Fruit fly (Drosophila melanogaster) whole organism, embryonic: Measurements from ENCODE around the gene Lsd-1.

Experiments used
- ATbp ChIP-seq: fragments of 200-800 bp; sonication (Bioruptor generic); optimal IDR thresholded peaks from 2 replicates; lab custom pipeline; 2017; ENCODE audit warnings: missing biosample characterization, mild to moderate bottlenecking, missing genetic modification characterization, missing genetic modification reagents
- CG10462 ChIP-seq: fragments of 200-800 bp; sonication (Bioruptor generic); optimal IDR thresholded peaks from 2 replicates; lab custom pipeline; 2016; ENCODE audit warnings: missing biosample characterization, missing genetic modification characterization
- CG10565 ChIP-seq: fragments of 200-800 bp; sonication (Bioruptor generic); optimal IDR thresholded peaks from 3 replicates; lab custom pipeline; 2016; ENCODE audit warnings: missing biosample characterization, mild to moderate bottlenecking, missing genetic modification characterization
- CG11398 ChIP-seq: fragments of 200-800 bp; sonication (Bioruptor generic); optimal IDR thresholded peaks from 2 replicates; lab custom pipeline; 2016; ENCODE audit warnings: missing biosample characterization, missing genetic modification characterization
- CG15479 ChIP-seq: fragments of 200-800 bp; sonication (Bioruptor generic); optimal IDR thresholded peaks from 3 replicates; lab custom pipeline; 2019; ENCODE audit warnings: missing biosample characterization, mild to moderate bottlenecking, missing genetic modification characterization, moderate library complexity
- CG16813 ChIP-seq: fragments of 200-800 bp; sonication (Bioruptor generic); IDR thresholded peaks from 3 replicates; pipeline ENCODE4 v1.3.6; 2022; ENCODE audit warnings: missing biosample characterization, missing genetic modification characterization; ENCODE audit not compliant: partially characterized antibody
- CG17186 ChIP-seq: fragments of 200-800 bp; sonication (Bioruptor generic); optimal IDR thresholded peaks from 3 replicates; lab custom pipeline; 2017; ENCODE audit warnings: missing biosample characterization, missing genetic modification reagents, missing genetic modification characterization
- CG17612 ChIP-seq: fragments of 200-800 bp; sonication (Bioruptor generic); IDR thresholded peaks from 2 replicates; pipeline ENCODE4 v1.3.6; 2022; ENCODE audit warnings: missing biosample characterization, missing genetic modification characterization
- CG18599 ChIP-seq: fragments of 200-800 bp; sonication (Bioruptor generic); optimal IDR thresholded peaks from 3 replicates; lab custom pipeline; 2017; ENCODE audit warnings: missing biosample characterization, missing genetic modification characterization, mild to moderate bottlenecking, moderate library complexity, missing genetic modification reagents
- CG2116 ChIP-seq: fragments of 200-800 bp; sonication (Bioruptor generic); optimal IDR thresholded peaks from 3 replicates; lab custom pipeline; 2018; ENCODE audit warnings: missing biosample characterization, mild to moderate bottlenecking, missing genetic modification characterization
- CG4328 ChIP-seq: fragments of 200-800 bp; sonication (Bioruptor generic); optimal IDR thresholded peaks from 3 replicates; lab custom pipeline; 2017; ENCODE audit warnings: missing biosample characterization, missing genetic modification reagents, missing genetic modification characterization
- CG6272 ChIP-seq: fragments of 200-800 bp; sonication (Bioruptor generic); IDR thresholded peaks from 2 replicates; pipeline ENCODE4 v1.3.6; 2022; ENCODE audit warnings: missing biosample characterization, missing genetic modification characterization
- CG7786 ChIP-seq: fragments of 200-800 bp; sonication (Bioruptor generic); optimal IDR thresholded peaks from 2 replicates; lab custom pipeline; 2016; ENCODE audit warnings: missing biosample characterization, missing genetic modification characterization
- CG7963 ChIP-seq: fragments of 200-800 bp; sonication (Bioruptor generic); IDR thresholded peaks from 3 replicates; pipeline ENCODE4 v1.3.6; 2022; ENCODE audit warnings: missing biosample characterization, missing genetic modification characterization; ENCODE audit not compliant: partially characterized antibody
- CG8281 ChIP-seq: fragments of 200-800 bp; sonication (Bioruptor generic); optimal IDR thresholded peaks from 2 replicates; lab custom pipeline; 2018; ENCODE audit warnings: missing biosample characterization, mild to moderate bottlenecking, missing genetic modification characterization, moderate library complexity
- CG8388 ChIP-seq: fragments of 200-800 bp; sonication (Bioruptor generic); optimal IDR thresholded peaks from 2 replicates; lab custom pipeline; 2019; ENCODE audit warnings: missing biosample characterization, mild to moderate bottlenecking, missing genetic modification characterization, moderate library complexity
- CG8765 ChIP-seq: fragments of 200-800 bp; sonication (Bioruptor generic); IDR thresholded peaks from 2 replicates; pipeline ENCODE4 v1.3.6; 2022; ENCODE audit warnings: missing biosample characterization, missing genetic modification characterization
- CG9609 ChIP-seq: fragments of 200-800 bp; sonication (Bioruptor generic); optimal IDR thresholded peaks from 3 replicates; lab custom pipeline; 2016; ENCODE audit warnings: missing biosample characterization, missing genetic modification characterization
- Chrac-16 ChIP-seq: fragments of 200-800 bp; sonication (Bioruptor generic); optimal IDR thresholded peaks from 3 replicates; lab custom pipeline; 2016; ENCODE audit warnings: missing biosample characterization, missing genetic modification characterization
- ERR ChIP-seq: fragments of 200-800 bp; sonication (Bioruptor generic); optimal IDR thresholded peaks from 2 replicates; lab custom pipeline; 2016; ENCODE audit warnings: missing biosample characterization, missing genetic modification characterization
- Eip74EF ChIP-seq, 2 experiments: fragments of 200-800 bp in 1 of 2; fragments of >200 bp in 1 of 2; sonication (Bioruptor generic) in 1 of 2; optimal IDR thresholded peaks; 2 replicates each; lab custom pipeline; 2017 to 2019; ENCODE audit warnings: missing biosample characterization in 2 of 2, missing genetic modification characterization in 2 of 2, mild to moderate bottlenecking in 1 of 2, moderate library complexity in 1 of 2
- Elba2 ChIP-seq: fragments of 200-800 bp; sonication (Bioruptor generic); optimal IDR thresholded peaks from 3 replicates; lab custom pipeline; 2016; ENCODE audit warnings: missing biosample characterization, missing genetic modification characterization
- Max ChIP-seq: fragments of 200-800 bp; sonication (Bioruptor generic); optimal IDR thresholded peaks from 2 replicates; lab custom pipeline; 2016; ENCODE audit warnings: missing biosample characterization, mild to moderate bottlenecking, missing genetic modification characterization
- Neu2 ChIP-seq: fragments of 200-800 bp; sonication (Bioruptor generic); optimal IDR thresholded peaks from 3 replicates; lab custom pipeline; 2016; ENCODE audit warnings: missing biosample characterization, missing genetic modification characterization, borderline replicate concordance
- NfI ChIP-seq: fragments of 200-800 bp; sonication (Bioruptor generic); optimal IDR thresholded peaks from 3 replicates; lab custom pipeline; 2018; ENCODE audit warnings: missing biosample characterization, mild to moderate bottlenecking, missing genetic modification characterization, moderate library complexity
- Optix ChIP-seq: fragments of 200-800 bp; sonication (Bioruptor generic); IDR thresholded peaks from 3 replicates; pipeline ENCODE4 v1.3.6; 2022; ENCODE audit warnings: missing biosample characterization, missing genetic modification characterization
- Six4 ChIP-seq: fragments of 200-800 bp; sonication (Bioruptor generic); optimal IDR thresholded peaks from 2 replicates; lab custom pipeline; 2016; ENCODE audit warnings: missing biosample characterization, missing genetic modification characterization
- TFAM ChIP-seq: fragments of 200-800 bp; sonication (Bioruptor generic); optimal IDR thresholded peaks from 2 replicates; lab custom pipeline; 2017; ENCODE audit warnings: missing biosample characterization, missing genetic modification characterization, inconsistent platforms
- Tbp ChIP-seq: fragments of >200 bp; optimal IDR thresholded peaks from 2 replicates; lab custom pipeline; 2018; ENCODE audit warnings: missing biosample characterization, missing genetic modification characterization
- Trl ChIP-seq, 3 experiments: fragments of >200 bp in 2 of 3; fragments of 200-800 bp in 1 of 3; sonication (Bioruptor generic) in 1 of 3; optimal IDR thresholded peaks; 2 replicates in 1 of 3; 3 replicates in 2 of 3; lab custom pipeline; 2016 to 2017; ENCODE audit warnings: missing biosample characterization in 1 of 3, missing genetic modification characterization in 1 of 3
- ash1 ChIP-seq: fragments of 200-800 bp; sonication (Bioruptor generic); optimal IDR thresholded peaks from 2 replicates; lab custom pipeline; 2018; ENCODE audit warnings: missing biosample characterization, mild to moderate bottlenecking, missing genetic modification characterization
- btn ChIP-seq: fragments of 200-800 bp; sonication (Bioruptor generic); optimal IDR thresholded peaks from 2 replicates; lab custom pipeline; 2016; ENCODE audit warnings: missing biosample characterization, missing genetic modification characterization
- dmrt99B ChIP-seq: fragments of 200-800 bp; sonication (Bioruptor generic); optimal IDR thresholded peaks from 2 replicates; lab custom pipeline; 2018; ENCODE audit warnings: missing biosample characterization, mild to moderate bottlenecking, missing genetic modification characterization, moderate library complexity
- gcm ChIP-seq: fragments of 200-800 bp; sonication (Bioruptor generic); optimal IDR thresholded peaks from 2 replicates; lab custom pipeline; 2019; ENCODE audit warnings: missing biosample characterization, mild to moderate bottlenecking, missing genetic modification characterization, moderate library complexity
- ind ChIP-seq: fragments of 200-800 bp; sonication (Bioruptor generic); optimal IDR thresholded peaks from 3 replicates; lab custom pipeline; 2016; ENCODE audit warnings: missing biosample characterization, missing genetic modification characterization
- klu ChIP-seq: fragments of 200-800 bp; sonication (Bioruptor generic); IDR thresholded peaks from 2 replicates; pipeline ENCODE4 v1.3.6; 2022; ENCODE audit warnings: missing biosample characterization, missing genetic modification characterization
- nom ChIP-seq: fragments of 200-800 bp; sonication (Bioruptor generic); optimal IDR thresholded peaks from 2 replicates; lab custom pipeline; 2017; ENCODE audit warnings: missing biosample characterization, missing genetic modification characterization, mild to moderate bottlenecking, moderate library complexity, missing genetic modification reagents
- pfk ChIP-seq: fragments of 200-800 bp; sonication (Bioruptor generic); optimal IDR thresholded peaks from 2 replicates; lab custom pipeline; 2018; ENCODE audit warnings: missing biosample characterization, mild to moderate bottlenecking, missing genetic modification characterization, moderate library complexity
- pum ChIP-seq: fragments of 200-800 bp; sonication (Bioruptor generic); optimal IDR thresholded peaks from 2 replicates; lab custom pipeline; 2016; ENCODE audit warnings: missing biosample characterization, missing genetic modification characterization
- pzg ChIP-seq: fragments of 200-800 bp; sonication (Bioruptor generic); optimal IDR thresholded peaks from 3 replicates; lab custom pipeline; 2018; ENCODE audit warnings: missing biosample characterization, mild to moderate bottlenecking, missing genetic modification characterization, moderate library complexity
- repo ChIP-seq: fragments of 200-800 bp; sonication (Bioruptor generic); optimal IDR thresholded peaks from 2 replicates; lab custom pipeline; 2016; ENCODE audit warnings: missing biosample characterization, missing genetic modification characterization
- rib ChIP-seq: fragments of 200-800 bp; sonication (Bioruptor generic); IDR thresholded peaks from 2 replicates; pipeline ENCODE4 v1.3.6; 2022; ENCODE audit warnings: missing biosample characterization, missing genetic modification characterization
- scrt ChIP-seq: fragments of 200-800 bp; sonication (Bioruptor generic); optimal IDR thresholded peaks from 2 replicates; lab custom pipeline; 2018; ENCODE audit warnings: missing biosample characterization, mild to moderate bottlenecking, missing genetic modification characterization, moderate library complexity
- stwl ChIP-seq: fragments of 200-800 bp; sonication (Bioruptor generic); optimal IDR thresholded peaks from 3 replicates; lab custom pipeline; 2018; ENCODE audit warnings: missing biosample characterization, mild to moderate bottlenecking, missing genetic modification characterization, moderate library complexity
- sug ChIP-seq: fragments of 200-800 bp; optimal IDR thresholded peaks from 2 replicates; lab custom pipeline; 2019; ENCODE audit warnings: missing biosample characterization, mild to moderate bottlenecking, missing genetic modification characterization, moderate library complexity
- tap ChIP-seq: fragments of 200-800 bp; optimal IDR thresholded peaks from 3 replicates; lab custom pipeline; 2019; ENCODE audit warnings: missing biosample characterization, mild to moderate bottlenecking, missing genetic modification characterization, moderate library complexity
- tgo ChIP-seq: fragments of 200-800 bp; sonication (Bioruptor generic); IDR thresholded peaks from 3 replicates; pipeline ENCODE4 v1.3.6; 2022; ENCODE audit warnings: missing biosample characterization, missing genetic modification characterization
- tin ChIP-seq: fragments of 200-800 bp; sonication (Bioruptor generic); optimal IDR thresholded peaks from 3 replicates; lab custom pipeline; 2016; ENCODE audit warnings: missing biosample characterization, missing genetic modification characterization
- tx ChIP-seq: fragments of 200-800 bp; sonication (Bioruptor generic); optimal IDR thresholded peaks from 2 replicates; lab custom pipeline; 2016; ENCODE audit warnings: missing biosample characterization, missing genetic modification characterization
- usp ChIP-seq: fragments of >200 bp; optimal IDR thresholded peaks from 2 replicates; lab custom pipeline; 2017; ENCODE audit warnings: missing biosample characterization, missing genetic modification characterization

The Lsd-1 gene

DNA sequence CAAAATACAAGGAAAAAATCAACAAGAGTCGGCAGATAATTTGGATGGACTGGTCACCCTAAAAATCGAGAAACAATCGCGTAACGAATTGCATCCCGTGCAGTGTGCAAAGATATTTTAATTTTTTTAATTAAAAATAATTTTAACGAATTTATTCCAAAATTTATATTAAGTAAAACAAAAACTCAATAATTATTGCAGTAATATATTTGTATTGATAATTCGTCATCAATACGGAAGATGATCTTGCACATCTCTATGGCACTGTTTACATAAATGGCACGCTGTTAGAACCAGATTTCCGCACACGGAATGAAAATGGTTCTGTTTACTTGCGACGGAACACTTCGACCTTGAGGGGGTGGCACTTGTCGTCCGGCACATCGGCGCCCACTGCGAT is 9.2 kb downstream of the Lsd-1 start, which contains the start of gene tst (continued):
- TF ChIP-seq Chrac-16 (GFP tag; lab: Kevin White, UChicago) (peak; percentile 87), Trl (optimal IDR thresholded peaks at IDR 0.05; lab: Kevin White, UChicago) (no peak), Trl (GFP tag; optimal IDR thresholded peaks at IDR 0.05; lab: Kevin White, UChicago) (peak; percentile 35), TFAM (GFP tag; lab: Kevin White, UChicago) (no peak), ind (GFP tag; lab: Kevin White, UChicago) (peak; percentile 94), CG4328 (GFP tag; lab: Kevin White, UChicago) (peak; percentile 41), CG10462 (GFP tag; lab: Kevin White, UChicago) (peak; percentile 61), CG7786 (peak; percentile 7), tgo (GFP tag; lab: Robert Waterston, UW) (peak; percentile 98), ATbp (GFP tag; lab: Kevin White, UChicago) (peak; percentile 85), Elba2 (GFP tag; lab: Kevin White, UChicago) (peak; percentile 18), repo (GFP tag; lab: Kevin White, UChicago) (no peak), nom (GFP tag; lab: Kevin White, UChicago) (peak; percentile 51), Max (GFP tag; lab: Kevin White, UChicago) (peak; percentile 82), btn (GFP tag; lab: Kevin White, UChicago) (no peak), CG7963 (GFP tag; lab: Robert Waterston, UW) (no peak), scrt (GFP tag; lab: Kevin White, UChicago) (peak; percentile 77), CG8765 (GFP tag; lab: Robert Waterston, UW) (peak; percentile 93), CG10565 (GFP tag; lab: Kevin White, UChicago) (peak; percentile 20), CG8281 (tag; lab: Kevin White, UChicago) (peak; percentile 68), pzg (GFP tag; lab: Kevin White, UChicago) (peak; percentile 21), Six4 (GFP tag; lab: Kevin White, UChicago) (peak; percentile 81), Tbp (GFP tag; lab: Kevin White, UChicago) (no peak), tin (peak; percentile 88), tap (peak; percentile 84), CG2116 (GFP tag; lab: Kevin White, UChicago) (peak; percentile 66), gcm (GFP tag; lab: Kevin White, UChicago) (peak; percentile 87), stwl (tag; lab: Kevin White, UChicago) (peak; percentile 86), ERR (GFP tag; lab: Kevin White, UChicago) (no peak), CG15479 (GFP tag; lab: Kevin White, UChicago) (no peak), Neu2 (GFP tag; lab: Kevin White, UChicago) (no peak), pum (GFP tag; lab: Kevin White, UChicago) (peak; percentile 53), tx (GFP tag; lab: Kevin White, UChicago) (peak; percentile 16), dmrt99B (tag; lab: Kevin White, UChicago) (peak; percentile 90), sug (tag; lab: Kevin White, UChicago) (peak; percentile 79), CG16813 (GFP tag; lab: Robert Waterston, UW) (no peak; the same call in 2 of the 3 replicates), CG18599 (GFP tag; lab: Kevin White, UChicago) (peak; percentile 90), Optix (GFP tag; lab: Robert Waterston, UW) (peak; percentile 93), NfI (GFP tag; lab: Kevin White, UChicago) (peak; percentile 91), CG8388 (peak; percentile 89), ash1 (GFP tag; lab: Kevin White, UChicago) (no peak), CG17612 (GFP tag; lab: Robert Waterston, UW) (peak; percentile 93), pfk (GFP tag; lab: Kevin White, UChicago) (no peak), Eip74EF (GFP tag; optimal IDR thresholded peaks at IDR 0.05; lab: Kevin White, UChicago) (peak in 1 of 2 experiments; percentile 86), usp (GFP tag; lab: Kevin White, UChicago) (no peak), rib (GFP tag; lab: Robert Waterston, UW) (peak; percentile 92), CG11398 (no peak), CG9609 (GFP tag; lab: Kevin White, UChicago) (peak; percentile 7), CG6272 (GFP tag; lab: Robert Waterston, UW) (peak; percentile 99), klu (GFP tag; lab: Robert Waterston, UW) (peak; percentile 96), CG17186 (GFP tag; lab: Kevin White, UChicago) (no peak)
